Fruit fly (Drosophila melanogaster): ENCODE results near the gene Cyp9f3.

dm6 chr3R:12411449-12411848 lies 12.7 kb upstream of the Cyp9f3 start:
- TF ChIP-seq CG11723 (GFP tag; optimal IDR thresholded peaks at IDR 0.05) = no peak
- no peak for TF ChIP-seq slou (GFP tag; optimal IDR thresholded peaks at IDR 0.05)
- no peak for TF ChIP-seq gsb (GFP tag; IDR thresholded peaks at IDR 0.05)
- no peak for TF ChIP-seq CG6683 (GFP tag; optimal IDR thresholded peaks at IDR 0.05)
- no peak for TF ChIP-seq gt (GFP tag; IDR thresholded peaks at IDR 0.05)
- TF ChIP-seq her (GFP tag; optimal IDR thresholded peaks at IDR 0.05) = no peak
- TF ChIP-seq CG7556 (GFP tag; optimal IDR thresholded peaks at IDR 0.05) = no peak
- TF ChIP-seq CG8281 (tag; optimal IDR thresholded peaks at IDR 0.05) = no peak
- no peak for TF ChIP-seq ind (GFP tag; optimal IDR thresholded peaks at IDR 0.05)

Measured in whole organism, embryonic.